Worm (Caenorhabditis elegans) whole organism, midembryonic: ENCODE data around the gene cutl-21.

ENCODE experiments used
- T22C8.4 ChIP-seq: fragments of 200-800 bp; sonication (Bioruptor generic); IDR thresholded peaks from 2 replicates; pipeline ENCODE4 v1.3.6; 2022; ENCODE audit warnings: missing genetic modification characterization, missing compliant biosample characterization
- cog-1 ChIP-seq: sonication (generic microtip); optimal IDR thresholded peaks from 2 replicates; lab custom pipeline; 2016; ENCODE audit warnings: missing genetic modification characterization, missing compliant biosample characterization
- flt-1 ChIP-seq: fragments of 200-800 bp; sonication (Bioruptor generic); IDR thresholded peaks from 2 replicates; pipeline ENCODE4 v1.3.6; 2022; ENCODE audit warnings: missing genetic modification characterization, missing compliant biosample characterization
- klf-2 ChIP-seq: fragments of 200-800 bp; sonication (Bioruptor generic); conservative IDR thresholded peaks from 2 replicates; pipeline ENCODE4 v1.3.6; 2022; ENCODE audit warnings: missing genetic modification reagents, missing genetic modification characterization, missing compliant biosample characterization
- ref-1 ChIP-seq: fragments of 200-800 bp; sonication (Bioruptor generic); conservative IDR thresholded peaks from 2 replicates; pipeline ENCODE4 v1.3.6; 2022; ENCODE audit warnings: missing genetic modification reagents, missing genetic modification characterization, missing compliant biosample characterization
- ztf-29 ChIP-seq: fragments of 200-800 bp; sonication (Bioruptor generic); IDR thresholded peaks from 2 replicates; pipeline ENCODE4 v1.3.6; 2022; ENCODE audit warnings: missing genetic modification reagents, missing genetic modification characterization, missing compliant biosample characterization

ce11 chrX:1044327-1044726 lies 40.2 kb downstream of the cutl-21 start:
- TF ChIP-seq ref-1, result no peak
- no peak for TF ChIP-seq ztf-29 (GFP tag; lab: Robert Waterston, UW)
- TF ChIP-seq cog-1 (tag; lab: Kevin White, UChicago), result no peak
- TF ChIP-seq klf-2 (GFP tag; lab: Robert Waterston, UW), result no peak
- no peak for TF ChIP-seq flt-1
- no peak for TF ChIP-seq T22C8.4
